Worm (Caenorhabditis elegans): ENCODE results near the gene glb-30.

- TF ChIP-seq ztf-11 (tag; optimal IDR thresholded peaks at IDR 0.05) (no peak), pha-4 (tag; optimal IDR thresholded peaks at IDR 0.05) (no peak), nhr-12 (tag; optimal IDR thresholded peaks at IDR 0.05) (no peak)
These were observed 13.8 kb upstream of the glb-30 start for ce11 chrIII:1682262-1682661.
